Worm (Caenorhabditis elegans): ENCODE data around the gene aff-1.

- TF ChIP-seq gmeb-1 (tag; optimal IDR thresholded peaks at IDR 0.05) (no peak), nhr-77 (tag; optimal IDR thresholded peaks at IDR 0.05) (no peak)
These were observed 30.2 kb upstream of the aff-1 start, which contains the start of gene adal-1 for ce11 chrII:6893589-6894245.

All from whole organism, L2 larva.